Fruit fly (Drosophila melanogaster) whole organism, embryonic: ENCODE measurements around the gene CG10959.

Source experiments
- CG30020 ChIP-seq: fragments of 200-800 bp; optimal IDR thresholded peaks from 2 replicates; lab custom pipeline; 2019; ENCODE audit warnings: missing biosample characterization, mild to moderate bottlenecking, missing genetic modification characterization, moderate library complexity
- nerfin-1 ChIP-seq: fragments of 200-800 bp; sonication (Bioruptor generic); optimal IDR thresholded peaks from 3 replicates; lab custom pipeline; 2019; ENCODE audit warnings: missing biosample characterization, mild to moderate bottlenecking, missing genetic modification characterization, moderate library complexity

DNA sequence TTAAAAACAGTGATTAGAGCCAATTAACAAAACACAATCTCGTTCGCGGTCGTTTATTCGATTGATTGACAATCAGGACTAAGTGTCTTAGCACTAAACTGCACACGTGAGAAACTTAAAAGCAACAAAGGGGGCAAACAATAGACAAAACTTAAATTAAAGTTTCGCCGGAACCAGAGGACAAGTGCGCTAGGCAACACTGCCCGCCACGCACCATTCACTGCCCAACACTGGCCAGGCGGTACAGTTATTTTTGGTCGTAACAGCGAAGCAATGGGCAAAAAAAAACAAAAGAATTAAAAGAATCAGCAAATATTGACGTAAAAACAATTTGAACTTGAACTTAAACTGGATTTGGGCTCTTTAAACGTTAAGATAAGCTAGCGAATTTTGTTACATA is 11.3 kb upstream of the CG10959 start:
- TF ChIP-seq CG30020 (tag; lab: Kevin White, UChicago) (no peak), nerfin-1 (tag; lab: Kevin White, UChicago) (no peak)
